Fruit fly (Drosophila melanogaster) whole organism, pupa: ENCODE data around the gene CSN3.

Source experiments
- CG10348 ChIP-seq: fragments of 200-800 bp; sonication (Bioruptor generic); IDR thresholded peaks from 2 replicates; pipeline ENCODE4 v1.3.6; 2022; ENCODE audit warnings: missing biosample characterization, missing genetic modification characterization
- CG12605 ChIP-seq: fragments of 200-800 bp; sonication (Bioruptor generic); IDR thresholded peaks from 2 replicates; pipeline ENCODE4 v1.3.6; 2022; ENCODE audit warnings: missing biosample characterization, missing genetic modification characterization
- CG13204 ChIP-seq: fragments of 200-800 bp; sonication (Bioruptor generic); optimal IDR thresholded peaks from 2 replicates; lab custom pipeline; 2018; ENCODE audit warnings: missing biosample characterization, mild to moderate bottlenecking, missing genetic modification characterization, moderate library complexity
- CG14655 ChIP-seq: fragments of 200-800 bp; sonication (Bioruptor generic); optimal IDR thresholded peaks from 3 replicates; lab custom pipeline; 2017; ENCODE audit warnings: mild to moderate bottlenecking, missing biosample characterization, missing genetic modification reagents, missing genetic modification characterization
- CG15710 ChIP-seq: fragments of 200-800 bp; sonication (Bioruptor generic); optimal IDR thresholded peaks from 2 replicates; lab custom pipeline; 2018; ENCODE audit warnings: missing biosample characterization, mild to moderate bottlenecking, missing genetic modification characterization, moderate library complexity
- CG17806 ChIP-seq: fragments of 200-800 bp; sonication (Bioruptor generic); optimal IDR thresholded peaks from 2 replicates; lab custom pipeline; 2018; ENCODE audit warnings: missing biosample characterization, mild to moderate bottlenecking, missing genetic modification characterization, moderate library complexity
- CG32121 ChIP-seq: fragments of 200-800 bp; sonication (Bioruptor generic); IDR thresholded peaks from 2 replicates; pipeline ENCODE4 v1.3.6; 2022; ENCODE audit warnings: missing biosample characterization, missing genetic modification characterization
- CG34367 ChIP-seq: fragments of 200-800 bp; sonication (Bioruptor generic); optimal IDR thresholded peaks from 2 replicates; lab custom pipeline; 2018; ENCODE audit warnings: missing biosample characterization, mild to moderate bottlenecking, missing genetic modification characterization
- CG4496 ChIP-seq: fragments of 200-800 bp; sonication (Bioruptor generic); IDR thresholded peaks from 3 replicates; pipeline ENCODE4 v1.3.6; 2022; ENCODE audit warnings: missing biosample characterization, missing genetic modification characterization
- CG8159 ChIP-seq: fragments of 200-800 bp; sonication (Bioruptor generic); optimal IDR thresholded peaks from 3 replicates; lab custom pipeline; 2018; ENCODE audit warnings: missing biosample characterization, mild to moderate bottlenecking, missing genetic modification characterization, moderate library complexity
- CG8301 ChIP-seq: fragments of 200-800 bp; sonication (Bioruptor generic); optimal IDR thresholded peaks from 2 replicates; lab custom pipeline; 2018; ENCODE audit warnings: missing biosample characterization, mild to moderate bottlenecking, missing genetic modification characterization
- CG9948 ChIP-seq: fragments of 200-800 bp; sonication (Bioruptor generic); optimal IDR thresholded peaks from 2 replicates; lab custom pipeline; 2018; ENCODE audit warnings: missing biosample characterization, mild to moderate bottlenecking, missing genetic modification characterization, moderate library complexity
- D1 ChIP-seq: fragments of 200-800 bp; sonication (Bioruptor generic); optimal IDR thresholded peaks from 2 replicates; lab custom pipeline; 2018; ENCODE audit warnings: missing biosample characterization, mild to moderate bottlenecking, missing genetic modification characterization, moderate library complexity
- EcR ChIP-seq: fragments of 200-800 bp; sonication (Bioruptor generic); optimal IDR thresholded peaks from 3 replicates; lab custom pipeline; 2019; ENCODE audit warnings: missing biosample characterization, missing genetic modification characterization, mild to moderate bottlenecking, moderate library complexity, missing genetic modification reagents
- Ets98B ChIP-seq: fragments of 200-800 bp; sonication (Bioruptor generic); IDR thresholded peaks from 2 replicates; pipeline ENCODE4 v1.3.6; 2022; ENCODE audit warnings: missing biosample characterization, missing genetic modification characterization
- Pif1A ChIP-seq: fragments of 200-800 bp; sonication (Bioruptor generic); optimal IDR thresholded peaks from 3 replicates; lab custom pipeline; 2016; ENCODE audit warnings: missing biosample characterization, missing genetic modification characterization
- Pif1B ChIP-seq: fragments of 200-800 bp; sonication (Bioruptor generic); optimal IDR thresholded peaks from 3 replicates; lab custom pipeline; 2016; ENCODE audit warnings: missing biosample characterization, missing genetic modification characterization
- Snoo ChIP-seq: fragments of 200-800 bp; sonication (Bioruptor generic); optimal IDR thresholded peaks from 3 replicates; lab custom pipeline; 2017; ENCODE audit warnings: missing biosample characterization, mild to moderate bottlenecking, missing genetic modification characterization, inconsistent platforms
- fd96Ca ChIP-seq: fragments of 200-800 bp; sonication (Bioruptor generic); IDR thresholded peaks from 3 replicates; pipeline ENCODE4 v1.3.6; 2022; ENCODE audit warnings: missing biosample characterization, missing genetic modification characterization
- gl ChIP-seq: fragments of 200-800 bp; sonication (Bioruptor generic); optimal IDR thresholded peaks from 2 replicates; lab custom pipeline; 2018; ENCODE audit warnings: missing biosample characterization, mild to moderate bottlenecking, missing genetic modification characterization
- rn ChIP-seq: fragments of 200-800 bp; sonication (Bioruptor generic); IDR thresholded peaks from 2 replicates; pipeline ENCODE4 v1.3.6; 2022; ENCODE audit warnings: missing biosample characterization, missing genetic modification characterization

The CSN3 gene

DNA sequence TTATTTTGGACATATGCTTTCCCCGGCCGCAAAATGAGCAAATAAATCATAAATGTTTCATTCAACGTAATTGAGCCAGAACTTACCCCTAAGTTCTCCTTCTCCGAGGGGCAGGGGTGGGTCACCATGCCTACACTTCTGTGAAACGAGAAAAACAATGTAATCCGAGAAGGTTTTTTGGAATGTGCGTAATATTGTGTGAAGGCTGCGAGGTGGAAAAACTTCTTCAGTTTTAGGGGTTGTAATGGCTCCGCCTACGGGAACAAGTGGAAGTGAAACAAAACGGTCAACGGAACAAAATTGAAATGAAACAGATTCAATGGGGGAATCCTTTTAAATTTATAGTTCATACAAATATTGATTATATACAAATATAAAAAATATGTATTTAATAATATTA, 44.6 kb downstream of the CSN3 start:
- TF ChIP-seq fd96Ca (GFP tag; lab: Robert Waterston, UW) (no peak), CG4496 (GFP tag; lab: Robert Waterston, UW) (no peak), CG8159 (no peak), EcR (no peak), CG15710 (tag; lab: Kevin White, UChicago) (no peak), Ets98B (GFP tag; lab: Robert Waterston, UW) (no peak), CG34367 (tag; lab: Kevin White, UChicago) (no peak), Pif1B (GFP tag; lab: Kevin White, UChicago) (no peak), CG9948 (no peak), CG10348 (GFP tag; lab: Robert Waterston, UW) (no peak), D1 (no peak), CG13204 (GFP tag; lab: Kevin White, UChicago) (no peak), CG17806 (no peak), Pif1A (GFP tag; lab: Kevin White, UChicago) (no peak), CG12605 (GFP tag; lab: Robert Waterston, UW) (no peak)

DNA sequence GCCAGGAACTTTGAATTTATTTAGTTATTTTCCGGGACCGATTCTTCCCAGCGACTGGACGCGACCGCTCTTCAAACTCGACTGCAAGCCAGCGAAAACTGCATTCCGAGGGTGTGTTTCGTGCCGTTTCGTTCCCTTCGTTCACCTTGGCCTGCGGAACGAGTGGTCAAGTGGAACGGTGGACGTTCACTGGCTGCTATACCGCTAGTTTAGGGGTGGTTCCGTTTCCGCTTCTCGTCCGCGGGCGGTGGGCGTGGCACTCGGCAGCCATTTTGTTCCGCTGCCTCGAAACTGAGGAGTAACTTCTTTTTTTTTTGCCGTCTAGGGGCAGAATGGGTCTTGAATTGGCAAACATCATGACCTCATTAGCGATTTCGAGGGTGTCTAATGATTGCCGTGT, 48.7 kb downstream of the CSN3 start, which contains the start of gene Six4:
TSS of gene Six4 (minus strand) at position 85 of the 400 bp plus-strand sequence.
- TF ChIP-seq CG32121 (GFP tag; lab: Robert Waterston, UW) (no peak), CG15710 (tag; lab: Kevin White, UChicago) (no peak), D1 (no peak), CG13204 (GFP tag; lab: Kevin White, UChicago) (no peak), rn (GFP tag; lab: Robert Waterston, UW) (no peak), CG8301 (tag; lab: Kevin White, UChicago) (no peak), gl (tag; lab: Kevin White, UChicago) (no peak), CG17806 (no peak), Snoo (no peak), Pif1B (GFP tag; lab: Kevin White, UChicago) (no peak), EcR (no peak), Ets98B (GFP tag; lab: Robert Waterston, UW) (no peak), CG8159 (no peak), CG12605 (GFP tag; lab: Robert Waterston, UW) (no peak), Pif1A (GFP tag; lab: Kevin White, UChicago) (no peak), CG9948 (no peak), fd96Ca (GFP tag; lab: Robert Waterston, UW) (no peak), CG34367 (tag; lab: Kevin White, UChicago) (no peak), CG14655 (GFP tag; lab: Kevin White, UChicago) (no peak), CG4496 (GFP tag; lab: Robert Waterston, UW) (no peak)
- TF ChIP-seq, all 21 proteins: peak for 0

DNA sequence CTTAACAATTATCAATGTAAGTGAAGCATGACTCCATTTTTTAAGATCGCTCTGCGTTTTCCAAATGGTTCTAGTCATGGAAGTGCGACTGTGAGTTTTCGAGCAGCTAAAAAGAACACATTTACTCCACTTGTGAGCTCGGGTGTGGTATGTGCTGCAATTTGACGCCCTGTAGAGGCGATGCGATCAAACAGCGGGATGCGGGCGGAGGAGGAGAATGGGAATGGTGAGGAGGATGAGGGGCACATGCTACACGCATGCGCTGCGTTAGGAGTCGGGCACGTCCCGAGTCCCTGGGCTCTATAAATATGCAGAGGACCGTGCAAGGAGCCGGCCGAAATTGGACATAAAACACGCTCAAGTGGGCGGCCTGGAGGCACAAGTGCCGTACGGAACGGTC, 52.1 kb downstream of the CSN3 start:
- no peak for TF ChIP-seq CG4496 (GFP tag; lab: Robert Waterston, UW)
- no peak for TF ChIP-seq CG13204 (GFP tag; lab: Kevin White, UChicago)
- no peak for TF ChIP-seq CG10348 (GFP tag; lab: Robert Waterston, UW)
- TF ChIP-seq rn (GFP tag; lab: Robert Waterston, UW) = no peak
- no peak for TF ChIP-seq Ets98B (GFP tag; lab: Robert Waterston, UW)
- TF ChIP-seq CG15710 (tag; lab: Kevin White, UChicago) = no peak
- TF ChIP-seq fd96Ca (GFP tag; lab: Robert Waterston, UW) = no peak
- TF ChIP-seq Snoo = no peak
- TF ChIP-seq CG8159 = no peak
- TF ChIP-seq D1 = no peak
- no peak for TF ChIP-seq gl (tag; lab: Kevin White, UChicago)
- no peak for TF ChIP-seq CG8301 (tag; lab: Kevin White, UChicago)
- no peak for TF ChIP-seq CG12605 (GFP tag; lab: Robert Waterston, UW)
- no peak for TF ChIP-seq CG32121 (GFP tag; lab: Robert Waterston, UW)
- TF ChIP-seq CG17806 = no peak
- TF ChIP-seq CG9948 = no peak
- no peak for TF ChIP-seq CG34367 (tag; lab: Kevin White, UChicago)
- TF ChIP-seq Pif1B (GFP tag; lab: Kevin White, UChicago) = no peak
- TF ChIP-seq, all 21 proteins: peak for 0
